Fruit fly (Drosophila melanogaster) whole organism, prepupa: Measurements from ENCODE around the gene CG42538.

Experiments
- CG10631 ChIP-seq: fragments of 200-800 bp; sonication (Bioruptor generic); optimal IDR thresholded peaks from 2 replicates; lab custom pipeline; 2016; ENCODE audit warnings: missing biosample characterization, missing genetic modification characterization
- CG10669 ChIP-seq: fragments of 200-800 bp; sonication (Bioruptor generic); optimal IDR thresholded peaks from 3 replicates; lab custom pipeline; 2018; ENCODE audit warnings: missing biosample characterization, mild to moderate bottlenecking, missing genetic modification characterization, moderate library complexity
- CG11294 ChIP-seq: fragments of 200-800 bp; sonication (Bioruptor generic); IDR thresholded peaks from 2 replicates; pipeline ENCODE4 v1.3.6; 2022; ENCODE audit warnings: missing biosample characterization, missing genetic modification characterization
- CG11762 ChIP-seq: fragments of 200-800 bp; sonication (Bioruptor generic); optimal IDR thresholded peaks from 3 replicates; lab custom pipeline; 2016; ENCODE audit warnings: missing biosample characterization, missing genetic modification characterization; ENCODE audit not compliant: insufficient read depth
- CG11902 ChIP-seq: fragments of 200-800 bp; sonication (Bioruptor generic); optimal IDR thresholded peaks from 3 replicates; lab custom pipeline; 2016; ENCODE audit warnings: missing biosample characterization, missing genetic modification characterization
- CG15336 ChIP-seq: fragments of 200-800 bp; sonication (Bioruptor generic); IDR thresholded peaks from 2 replicates; pipeline ENCODE4 v1.3.6; 2022; ENCODE audit warnings: missing biosample characterization, missing genetic modification characterization
- CG1621 ChIP-seq: fragments of 200-800 bp; sonication (Bioruptor generic); optimal IDR thresholded peaks from 3 replicates; lab custom pipeline; 2018; ENCODE audit warnings: missing biosample characterization, mild to moderate bottlenecking, missing genetic modification characterization
- CG16779 ChIP-seq: fragments of 200-800 bp; sonication (Bioruptor generic); optimal IDR thresholded peaks from 3 replicates; lab custom pipeline; 2017; ENCODE audit warnings: missing biosample characterization, mild to moderate bottlenecking, missing genetic modification characterization
- CG31627 ChIP-seq: fragments of 200-800 bp; sonication (Bioruptor generic); optimal IDR thresholded peaks from 3 replicates; lab custom pipeline; 2016; ENCODE audit warnings: missing biosample characterization, missing genetic modification characterization
- CG32006 ChIP-seq: fragments of 200-800 bp; sonication (Bioruptor generic); optimal IDR thresholded peaks from 3 replicates; lab custom pipeline; 2017; ENCODE audit warnings: missing biosample characterization, mild to moderate bottlenecking, missing genetic modification characterization
- CG34406 ChIP-seq: fragments of 200-800 bp; sonication (Bioruptor generic); optimal IDR thresholded peaks from 3 replicates; lab custom pipeline; 2016; ENCODE audit warnings: missing biosample characterization, missing genetic modification characterization
- CG3919 ChIP-seq: fragments of 200-800 bp; sonication (Bioruptor generic); optimal IDR thresholded peaks from 3 replicates; lab custom pipeline; 2016; ENCODE audit warnings: missing biosample characterization, missing genetic modification characterization
- CG4318 ChIP-seq: fragments of 200-800 bp; sonication (Bioruptor generic); optimal IDR thresholded peaks from 3 replicates; lab custom pipeline; 2017; ENCODE audit warnings: missing biosample characterization, mild to moderate bottlenecking, missing genetic modification characterization
- CG6163 ChIP-seq: fragments of 200-800 bp; sonication (Bioruptor generic); IDR thresholded peaks from 3 replicates; pipeline ENCODE4 v1.3.6; 2022; ENCODE audit warnings: missing biosample characterization, missing genetic modification characterization
- CG6808 ChIP-seq: fragments of 200-800 bp; sonication (Bioruptor generic); optimal IDR thresholded peaks from 3 replicates; lab custom pipeline; 2017; ENCODE audit warnings: missing biosample characterization, missing genetic modification characterization, mild to moderate bottlenecking, moderate library complexity, missing genetic modification reagents
- CG6854 ChIP-seq: fragments of 200-800 bp; sonication (Bioruptor generic); optimal IDR thresholded peaks from 2 replicates; lab custom pipeline; 2017; ENCODE audit warnings: missing biosample characterization, mild to moderate bottlenecking, missing genetic modification characterization
- CG7368 ChIP-seq: fragments of 200-800 bp; sonication (Bioruptor generic); optimal IDR thresholded peaks from 3 replicates; lab custom pipeline; 2016; ENCODE audit warnings: missing biosample characterization, missing genetic modification characterization
- CG8119 ChIP-seq: fragments of 200-800 bp; sonication (Bioruptor generic); IDR thresholded peaks from 3 replicates; pipeline ENCODE4 v1.3.6; 2022; ENCODE audit warnings: missing biosample characterization, missing genetic modification characterization
- CG8319 ChIP-seq: fragments of 200-800 bp; sonication (Bioruptor generic); optimal IDR thresholded peaks from 3 replicates; lab custom pipeline; 2016; ENCODE audit warnings: missing biosample characterization, missing genetic modification characterization
- CG9139 ChIP-seq: fragments of 200-800 bp; sonication (Bioruptor generic); optimal IDR thresholded peaks from 3 replicates; lab custom pipeline; 2017; ENCODE audit warnings: missing biosample characterization, mild to moderate bottlenecking, missing genetic modification characterization
- Eip75B ChIP-seq: fragments of 200-800 bp; sonication (Bioruptor generic); optimal IDR thresholded peaks from 3 replicates; lab custom pipeline; 2016; ENCODE audit warnings: missing biosample characterization, missing genetic modification characterization
- Eip78C ChIP-seq: fragments of 200-800 bp; sonication (Bioruptor generic); peaks from one replicate; lab custom pipeline; 2016; ENCODE audit warnings: missing biosample characterization, missing genetic modification characterization
- Ets21C ChIP-seq: fragments of 200-800 bp; sonication (Bioruptor generic); optimal IDR thresholded peaks from 3 replicates; lab custom pipeline; 2016; ENCODE audit warnings: missing biosample characterization, missing genetic modification characterization
- Hr38 ChIP-seq: sonication (Bioruptor generic); optimal IDR thresholded peaks from 2 replicates; lab custom pipeline; 2016; ENCODE audit warnings: missing biosample characterization, missing genetic modification characterization
- Hr39 ChIP-seq: fragments of 200-800 bp; sonication (Bioruptor generic); optimal IDR thresholded peaks from 2 replicates; lab custom pipeline; 2016; ENCODE audit warnings: missing biosample characterization, missing genetic modification characterization
- Lpt ChIP-seq: fragments of 200-800 bp; sonication (Bioruptor generic); optimal IDR thresholded peaks from 3 replicates; lab custom pipeline; 2016; ENCODE audit warnings: missing biosample characterization, missing genetic modification characterization
- OdsH ChIP-seq: fragments of 200-800 bp; sonication (Bioruptor generic); optimal IDR thresholded peaks from 3 replicates; lab custom pipeline; 2016; ENCODE audit warnings: missing biosample characterization, missing genetic modification characterization
- Smox ChIP-seq: fragments of 200-800 bp; sonication (Bioruptor generic); optimal IDR thresholded peaks from 3 replicates; lab custom pipeline; 2016; ENCODE audit warnings: missing biosample characterization, missing genetic modification characterization
- acj6 ChIP-seq: fragments of 200-800 bp; sonication (Bioruptor generic); optimal IDR thresholded peaks from 3 replicates; lab custom pipeline; 2016; ENCODE audit warnings: missing biosample characterization, missing genetic modification characterization
- cyc ChIP-seq: fragments of 200-800 bp; sonication (Bioruptor generic); optimal IDR thresholded peaks from 3 replicates; lab custom pipeline; 2016; ENCODE audit warnings: missing biosample characterization, missing genetic modification characterization
- dac ChIP-seq: fragments of 200-800 bp; sonication (Bioruptor generic); optimal IDR thresholded peaks from 2 replicates; lab custom pipeline; 2017; ENCODE audit warnings: missing biosample characterization, mild to moderate bottlenecking, missing genetic modification characterization
- esn ChIP-seq: fragments of 200-800 bp; sonication (Bioruptor generic); optimal IDR thresholded peaks from 2 replicates; lab custom pipeline; 2016; ENCODE audit warnings: missing biosample characterization, mild to moderate bottlenecking, missing genetic modification characterization, moderate library complexity
- fd59A ChIP-seq: fragments of 200-800 bp; sonication (Bioruptor generic); optimal IDR thresholded peaks from 2 replicates; lab custom pipeline; 2017; ENCODE audit warnings: missing biosample characterization, mild to moderate bottlenecking, missing genetic modification characterization, missing genetic modification reagents
- fkh ChIP-seq: fragments of 200-800 bp; sonication (Bioruptor generic); optimal IDR thresholded peaks from 3 replicates; lab custom pipeline; 2017; ENCODE audit warnings: missing biosample characterization, mild to moderate bottlenecking, missing genetic modification characterization, moderate library complexity
- net ChIP-seq: fragments of 200-800 bp; sonication (Bioruptor generic); optimal IDR thresholded peaks from 3 replicates; lab custom pipeline; 2016; ENCODE audit warnings: missing biosample characterization, missing genetic modification characterization
- spab ChIP-seq: fragments of 200-800 bp; sonication (Bioruptor generic); optimal IDR thresholded peaks from 2 replicates; lab custom pipeline; 2017; ENCODE audit warnings: missing biosample characterization, mild to moderate bottlenecking, missing genetic modification characterization, missing genetic modification reagents
- ss ChIP-seq, 2 experiments: fragments of 200-800 bp; sonication (Bioruptor generic); optimal IDR thresholded peaks; 2 replicates in 1 of 2; 3 replicates in 1 of 2; lab custom pipeline; 2017 to 2018; ENCODE audit warnings: mild to moderate bottlenecking in 2 of 2, missing biosample characterization in 2 of 2, missing genetic modification characterization in 2 of 2, moderate library complexity in 1 of 2
- svp ChIP-seq: fragments of 200-800 bp; sonication (Bioruptor generic); peaks from one replicate; lab custom pipeline; 2016; ENCODE audit warnings: missing biosample characterization, missing genetic modification characterization
- topi ChIP-seq: fragments of 200-800 bp; sonication (Bioruptor generic); optimal IDR thresholded peaks from 3 replicates; lab custom pipeline; 2016; ENCODE audit warnings: missing biosample characterization, missing genetic modification characterization
- vri ChIP-seq: fragments of 200-800 bp; sonication (Bioruptor generic); optimal IDR thresholded peaks from 3 replicates; lab custom pipeline; 2016; ENCODE audit warnings: missing biosample characterization, mild to moderate bottlenecking, missing genetic modification characterization

CG42538 gene

DNA sequence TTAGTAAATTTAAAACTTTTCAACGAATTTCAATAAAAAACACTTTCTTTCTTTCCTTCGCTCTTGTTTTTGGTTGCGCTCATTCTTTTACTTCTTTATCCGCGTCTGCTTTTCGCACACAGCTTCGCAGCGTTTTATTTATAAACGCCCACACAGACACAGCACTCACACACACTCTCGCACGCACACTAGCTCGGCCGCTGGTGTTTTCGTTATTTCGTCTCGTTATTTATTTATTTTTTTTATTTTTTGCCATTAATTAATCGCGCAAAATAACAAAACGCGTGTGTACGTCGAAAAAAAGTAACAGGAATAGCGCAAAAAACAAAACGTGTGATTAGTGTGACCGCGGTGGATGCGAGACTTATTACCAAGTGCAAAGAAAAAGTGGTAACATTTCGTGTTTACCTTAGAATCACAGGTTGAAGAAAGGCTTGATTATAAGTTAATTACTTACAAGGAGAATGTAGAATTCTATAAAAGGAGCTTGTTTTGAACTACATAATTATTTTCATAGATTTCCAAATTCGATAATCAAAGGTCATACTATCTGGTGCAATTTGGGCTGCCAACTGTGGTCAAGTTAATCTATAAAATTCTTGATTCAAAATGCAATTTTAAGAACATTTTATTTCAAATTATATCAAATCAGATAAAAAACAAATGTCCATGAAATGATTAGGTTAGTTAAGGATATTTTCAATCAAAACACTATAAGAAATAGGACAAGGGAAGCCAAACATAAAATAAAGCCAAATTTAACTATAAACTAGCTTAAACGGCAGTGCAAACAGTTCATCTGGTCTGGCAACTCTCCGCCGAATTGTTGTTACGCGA lies 29.7 kb upstream of the CG42538 start, which contains the start of the genes hzg and mRpS31 (continued):
- TF ChIP-seq CG31627 (GFP tag; lab: Kevin White, UChicago), result peak; percentile 64
- TF ChIP-seq CG15336 (GFP tag; lab: Robert Waterston, UW), result peak; percentile 66
- TF ChIP-seq CG6854 (GFP tag; lab: Kevin White, UChicago), result peak; percentile 58
- TF ChIP-seq CG11294, result no peak
- peak; percentile 24 for TF ChIP-seq cyc (GFP tag; lab: Kevin White, UChicago)
- TF ChIP-seq Lpt, result no peak
- TF ChIP-seq dac (GFP tag; lab: Kevin White, UChicago), result peak; percentile 37
- TF ChIP-seq CG11902 (GFP tag; lab: Kevin White, UChicago), result peak; percentile 14
- TF ChIP-seq net (GFP tag; lab: Kevin White, UChicago), result peak; percentile 58
- TF ChIP-seq Smox (GFP tag; lab: Kevin White, UChicago), result peak; percentile 47
- TF ChIP-seq Hr38 (GFP tag; lab: Kevin White, UChicago), result no peak
- TF ChIP-seq Eip78C (GFP tag; lab: Kevin White, UChicago), result peak; percentile 89
- TF ChIP-seq CG10669 (GFP tag; lab: Kevin White, UChicago), result peak; percentile 53
- TF ChIP-seq CG16779 (tag; lab: Kevin White, UChicago), result peak; percentile 93
- TF ChIP-seq Ets21C (GFP tag; lab: Kevin White, UChicago), result peak; percentile 45
- TF ChIP-seq CG3919, result peak; percentile 44
- TF ChIP-seq Eip75B (GFP tag; lab: Kevin White, UChicago), result peak; percentile 28
- peak; percentile 57 for TF ChIP-seq acj6 (GFP tag; lab: Kevin White, UChicago)
- TF ChIP-seq CG6808 (GFP tag; lab: Kevin White, UChicago), result peak; percentile 75
- peak; percentile 3 for TF ChIP-seq CG34406 (GFP tag; lab: Kevin White, UChicago)
- TF ChIP-seq CG7368 (GFP tag; lab: Kevin White, UChicago), result no peak
- peak; percentile 70 to 85 for TF ChIP-seq ss (GFP tag; optimal IDR thresholded peaks at IDR 0.05; lab: Kevin White, UChicago)
- peak; percentile 16 for TF ChIP-seq OdsH (GFP tag; lab: Kevin White, UChicago)

DNA sequence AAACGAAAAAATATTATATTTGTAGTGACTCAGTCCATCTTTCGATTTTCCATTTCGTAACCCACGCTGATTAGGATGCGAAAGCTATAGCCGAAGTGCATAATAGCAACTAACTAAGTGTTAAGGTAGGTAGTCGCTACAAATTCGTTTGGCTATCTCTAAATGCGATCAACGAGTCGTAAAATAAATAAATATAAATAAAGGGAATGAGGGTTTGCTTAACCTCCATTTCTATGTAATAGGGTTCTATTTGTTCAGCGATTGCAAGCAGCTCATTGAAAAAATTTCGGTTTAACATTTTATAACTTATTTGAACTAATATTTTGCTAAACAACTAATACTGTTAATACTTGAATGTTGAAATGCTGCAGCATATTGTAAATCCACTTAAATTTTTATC lies 24.1 kb upstream of the CG42538 start:
- TF ChIP-seq fkh (GFP tag; lab: Kevin White, UChicago), result peak; percentile 11
- TF ChIP-seq CG34406 (GFP tag; lab: Kevin White, UChicago), result no peak
- TF ChIP-seq topi (GFP tag; lab: Kevin White, UChicago), result no peak
- TF ChIP-seq, all 60 proteins: peak for 1

DNA sequence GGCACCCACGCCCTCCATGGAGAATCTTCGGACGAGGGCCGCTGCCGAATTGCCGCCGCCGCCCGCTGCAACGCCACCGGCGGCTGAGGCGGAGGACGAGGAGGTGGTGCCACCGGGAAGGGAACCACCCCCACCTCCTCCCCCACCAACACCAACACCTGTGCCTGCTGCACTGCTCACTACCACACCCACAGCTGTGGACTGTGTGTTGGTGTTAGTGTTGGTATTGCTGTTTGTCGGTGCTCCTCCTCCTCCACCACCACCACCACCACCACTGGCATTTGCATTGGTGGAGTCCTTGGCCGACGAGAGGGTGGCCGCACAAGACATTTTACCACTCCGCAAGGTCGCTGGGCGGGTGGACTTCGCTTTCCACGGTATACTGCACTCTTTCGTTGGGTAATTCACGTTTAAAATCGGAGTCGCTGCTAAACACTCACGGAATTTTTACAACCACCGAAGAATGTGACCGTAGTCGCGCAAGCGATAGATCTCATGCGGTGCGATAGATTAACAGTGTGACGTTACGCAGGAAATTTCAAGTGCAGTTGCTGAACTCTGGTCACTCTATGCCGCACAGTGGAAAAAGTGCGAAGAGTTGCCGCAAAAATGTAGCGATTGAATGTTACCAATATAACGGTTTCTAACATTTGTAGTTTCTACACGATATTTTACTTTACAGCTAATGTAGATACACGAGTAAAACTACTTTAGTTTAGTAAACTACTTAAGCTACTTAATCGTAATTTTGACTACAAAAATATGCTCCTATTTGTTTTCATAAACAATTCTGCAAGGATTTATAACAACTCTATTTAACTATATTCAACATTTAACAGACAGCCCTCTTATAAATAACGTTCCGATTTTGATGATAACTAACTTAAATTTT lies 22.8 kb upstream of the CG42538 start, which contains the start of gene mib1:
Gene mib1, minus strand, starts transcription at position 494 of the 892 bp plus-strand sequence.
- TF ChIP-seq CG11762 (GFP tag; lab: Kevin White, UChicago) (no peak), net (GFP tag; lab: Kevin White, UChicago) (peak; percentile 34), CG8319 (GFP tag; lab: Kevin White, UChicago) (peak; percentile 36), CG10631 (GFP tag; lab: Kevin White, UChicago) (no peak), CG1621 (tag; lab: Kevin White, UChicago) (peak; percentile 29), fd59A (GFP tag; lab: Kevin White, UChicago) (peak; percentile 4), Lpt (peak; percentile 32), CG9139 (peak; percentile 39), Smox (GFP tag; lab: Kevin White, UChicago) (no peak), CG10669 (GFP tag; lab: Kevin White, UChicago) (no peak), vri (GFP tag; lab: Kevin White, UChicago) (no peak), CG32006 (peak; percentile 24), CG16779 (tag; lab: Kevin White, UChicago) (peak; percentile 43), esn (no peak), CG11902 (GFP tag; lab: Kevin White, UChicago) (no peak), CG7368 (GFP tag; lab: Kevin White, UChicago) (peak; percentile 44), svp (peak; percentile 75), fkh (GFP tag; lab: Kevin White, UChicago) (peak; percentile 24), Hr39 (GFP tag; lab: Kevin White, UChicago) (no peak), CG6808 (GFP tag; lab: Kevin White, UChicago) (peak; percentile 66), CG15336 (GFP tag; lab: Robert Waterston, UW) (0 out of 2 replicates have a peak, but pooled peaks have one; percentile 19), CG6163 (GFP tag; lab: Robert Waterston, UW) (peak; percentile 48), topi (GFP tag; lab: Kevin White, UChicago) (no peak), spab (GFP tag; lab: Kevin White, UChicago) (peak; percentile 23), cyc (GFP tag; lab: Kevin White, UChicago) (peak; percentile 41), CG4318 (GFP tag; lab: Kevin White, UChicago) (no peak), Eip78C (GFP tag; lab: Kevin White, UChicago) (peak; percentile 61), CG8119 (GFP tag; lab: Robert Waterston, UW) (peak; percentile 60; the same call in 1 of the 3 replicates), CG6854 (GFP tag; lab: Kevin White, UChicago) (peak; percentile 67), acj6 (GFP tag; lab: Kevin White, UChicago) (peak; percentile 5)
